Worm (Caenorhabditis elegans) whole organism, L2 larva: ENCODE results near the gene C16C4.18.

Experiments
- Y55F3AM.14 ChIP-seq: fragments of 200-800 bp; sonication (Bioruptor generic); optimal IDR thresholded peaks from 2 replicates; lab custom pipeline; 2018; ENCODE audit warnings: mild to moderate bottlenecking, missing genetic modification characterization, missing compliant biosample characterization
- aly-2 ChIP-seq: fragments of 150-350 bp; optimal IDR thresholded peaks from 2 replicates; lab custom pipeline; 2014; ENCODE audit warnings: missing biosample characterization, missing genetic modification characterization
- ama-1 ChIP-seq: fragments of 150-350 bp; optimal IDR thresholded peaks from 2 replicates; lab custom pipeline; 2018; ENCODE audit warnings: inconsistent platforms
- ceh-82 ChIP-seq: fragments of 150-350 bp; optimal IDR thresholded peaks from 2 replicates; lab custom pipeline; 2014; ENCODE audit warnings: missing biosample characterization, missing genetic modification characterization
- mdl-1 ChIP-seq, 2 experiments: fragments of 150-350 bp in 1 of 2; sonication (generic microtip) in 1 of 2; optimal IDR thresholded peaks; 2 replicates each; lab custom pipeline; 2017; ENCODE audit warnings: missing biosample characterization in 2 of 2, missing genetic modification characterization in 2 of 2
- unc-62 ChIP-seq: fragments of 150-350 bp; optimal IDR thresholded peaks from 2 replicates; lab custom pipeline; 2014; ENCODE audit warnings: missing biosample characterization, missing genetic modification reagents, missing genetic modification characterization

DNA sequence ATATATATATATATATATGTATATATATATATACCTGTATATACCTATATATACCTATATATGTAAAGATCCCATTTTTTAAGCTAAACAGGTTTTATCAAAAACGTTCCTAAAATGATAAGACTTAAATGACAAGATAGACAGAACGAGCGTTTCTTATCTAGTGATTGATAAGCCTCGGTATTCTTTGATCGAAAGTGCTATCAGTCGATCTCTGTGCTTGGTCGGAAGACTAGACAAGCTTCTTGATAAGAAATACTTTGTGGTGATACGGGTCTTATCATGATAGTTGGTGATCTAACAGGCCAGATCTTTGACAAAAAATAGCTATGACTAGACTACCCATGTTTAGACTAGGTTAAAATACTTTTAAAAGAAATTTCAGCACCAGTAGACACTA is 9.4 kb downstream of the C16C4.18 start:
- TF ChIP-seq ceh-82 (tag; lab: Kevin White, UChicago): no peak
- TF ChIP-seq mdl-1 (tag; optimal IDR thresholded peaks at IDR 0.05; lab: Kevin White, UChicago): no peak
- no peak for TF ChIP-seq Y55F3AM.14 (GFP tag; lab: Kevin White, UChicago)
- TF ChIP-seq unc-62: no peak
- TF ChIP-seq ama-1 (lab: Kevin White, UChicago): no peak
- TF ChIP-seq aly-2 (tag; lab: Kevin White, UChicago): no peak
